Worm (Caenorhabditis elegans): ENCODE results near the gene clec-157.

- TF ChIP-seq tbx-7 (tag; optimal IDR thresholded peaks at IDR 0.05): no peak
- TF ChIP-seq C38D4.7 (GFP tag; optimal IDR thresholded peaks at IDR 0.05): no peak
- TF ChIP-seq rnt-1 (tag; optimal IDR thresholded peaks at IDR 0.05): no peak
- no peak for TF ChIP-seq sdc-2 (tag; optimal IDR thresholded peaks at IDR 0.05)
- TF ChIP-seq pha-4 (tag; optimal IDR thresholded peaks at IDR 0.05): no peak
- no peak for TF ChIP-seq lin-11 (tag; optimal IDR thresholded peaks at IDR 0.05)
- TF ChIP-seq ets-4 (tag; optimal IDR thresholded peaks at IDR 0.05): no peak
- TF ChIP-seq ama-1 (optimal IDR thresholded peaks at IDR 0.05): no peak
- no peak for TF ChIP-seq pqm-1 (tag; optimal IDR thresholded peaks at IDR 0.05)
Measured at ce11 chrIII:4873395-4873794, 29.2 kb upstream of the clec-157 start.
